Fruit fly (Drosophila melanogaster) S2 (cell line): Measurements from ENCODE around the gene Piezo.

Source experiments
- CG8478 ChIP-seq: fragments of >200 bp; optimal IDR thresholded peaks from 2 replicates; lab custom pipeline; 2018
- CTCF ChIP-seq, 2 experiments: fragments of >200 bp; optimal IDR thresholded peaks; 2 replicates each; lab custom pipeline; 2018

Gene Piezo

dm6 chr2L:8195722-8196323, 33.0 kb downstream of the Piezo start:
- no peak for TF ChIP-seq CG8478
- TF ChIP-seq CTCF (optimal IDR thresholded peaks at IDR 0.05; lab: Kevin White, UChicago): no peak

dm6 chr2L:8196757-8197530, 34.1 kb downstream of the Piezo start, which contains the start of the genes CG8475 and CG8460:
Gene CG8475, minus strand, starts transcription at chr2L:8196918.
Gene CG8460, plus strand, starts transcription at chr2L:8197193.
- TF ChIP-seq CTCF (optimal IDR thresholded peaks at IDR 0.05; lab: Kevin White, UChicago) (no peak), CG8478 (no peak)

- no peak for TF ChIP-seq CTCF (optimal IDR thresholded peaks at IDR 0.05; lab: Kevin White, UChicago)
- no peak for TF ChIP-seq CG8478
Measured at dm6 chr2L:8198757-8199156, 35.9 kb downstream of the Piezo start, which contains the start of gene PGAP5. Gene PGAP5, plus strand, starts transcription at chr2L:8198882.

dm6 chr2L:8202569-8202968, 39.7 kb downstream of the Piezo start:
- TF ChIP-seq CTCF (optimal IDR thresholded peaks at IDR 0.05; lab: Kevin White, UChicago) (no peak), CG8478 (no peak)

dm6 chr2L:8203748-8204147, 40.9 kb downstream of the Piezo start:
- TF ChIP-seq CG8478 (no peak), CTCF (optimal IDR thresholded peaks at IDR 0.05; lab: Kevin White, UChicago) (no peak)

dm6 chr2L:8204366-8204765, 41.5 kb downstream of the Piezo start:
- TF ChIP-seq CG8478: no peak
- TF ChIP-seq CTCF (optimal IDR thresholded peaks at IDR 0.05; lab: Kevin White, UChicago): no peak

dm6 chr2L:8204996-8205567, 42.2 kb downstream of the Piezo start, which contains the start of gene SLC5A11:
Gene SLC5A11, minus strand, starts transcription at chr2L:8205132.
- TF ChIP-seq CTCF (optimal IDR thresholded peaks at IDR 0.05; lab: Kevin White, UChicago) (no peak), CG8478 (no peak)

- TF ChIP-seq CTCF (optimal IDR thresholded peaks at IDR 0.05; lab: Kevin White, UChicago) (no peak), CG8478 (no peak)
Measured at dm6 chr2L:8205871-8206270, 43.0 kb downstream of the Piezo start, which contains the start of gene CG8419. Gene CG8419, plus strand, starts transcription at chr2L:8206171.

- no peak for TF ChIP-seq CTCF (optimal IDR thresholded peaks at IDR 0.05; lab: Kevin White, UChicago)
- TF ChIP-seq CG8478: no peak
Measured at dm6 chr2L:8209362-8209761, 46.5 kb downstream of the Piezo start.

- peak; percentile 47 to 51 for TF ChIP-seq CTCF (optimal IDR thresholded peaks at IDR 0.05; lab: Kevin White, UChicago)
- no peak for TF ChIP-seq CG8478
Measured at dm6 chr2L:8210468-8210867, 47.6 kb downstream of the Piezo start.

- TF ChIP-seq CTCF (optimal IDR thresholded peaks at IDR 0.05; lab: Kevin White, UChicago) (no peak), CG8478 (no peak)
Measured at dm6 chr2L:8211070-8211469, 48.2 kb downstream of the Piezo start, which contains the start of gene Ssb-c31a. Gene Ssb-c31a, plus strand, starts transcription at chr2L:8211347.

dm6 chr2L:8212666-8213270, 49.9 kb downstream of the Piezo start, which contains the start of the genes CG8372 and CG8360:
Gene CG8372, minus strand, starts transcription at chr2L:8212902.
Gene CG8360, plus strand, starts transcription at chr2L:8212959.
- TF ChIP-seq CTCF (optimal IDR thresholded peaks at IDR 0.05; lab: Kevin White, UChicago): peak in 1 of 2 experiments; percentile 16
- TF ChIP-seq CG8478: no peak

- TF ChIP-seq CTCF (optimal IDR thresholded peaks at IDR 0.05; lab: Kevin White, UChicago): no peak
- no peak for TF ChIP-seq CG8478
Measured at dm6 chr2L:8213987-8214386, 51.1 kb downstream of the Piezo start, which contains the start of gene CG8353. Gene CG8353, plus strand, starts transcription at chr2L:8214045.

- no peak for TF ChIP-seq CTCF (optimal IDR thresholded peaks at IDR 0.05; lab: Kevin White, UChicago)
- TF ChIP-seq CG8478: no peak
Measured at dm6 chr2L:8215259-8215929, 52.5 kb downstream of the Piezo start, which contains the start of gene CG8349. Gene CG8349, plus strand, starts transcription at chr2L:8215915.

- TF ChIP-seq CTCF (optimal IDR thresholded peaks at IDR 0.05; lab: Kevin White, UChicago) (no peak), CG8478 (no peak)
Measured at dm6 chr2L:8217917-8218316, 55.0 kb downstream of the Piezo start, which contains the start of gene CG8292. Gene CG8292, minus strand, starts transcription at chr2L:8218017.
